Fruit fly (Drosophila melanogaster): ENCODE measurements around the gene CG32643.

Gene CG32643

dm6 chrX:12939951-12940350, 44.4 kb upstream of the CG32643 start (continued):
- no peak for TF ChIP-seq run (tag; optimal IDR thresholded peaks at IDR 0.05)
- no peak for TF ChIP-seq CG10543 (GFP tag; optimal IDR thresholded peaks at IDR 0.05)
- TF ChIP-seq CG17802 (tag; optimal IDR thresholded peaks at IDR 0.05), result no peak
- TF ChIP-seq CG16815 (GFP tag; optimal IDR thresholded peaks at IDR 0.05), result no peak
- TF ChIP-seq D19B (GFP tag; optimal IDR thresholded peaks at IDR 0.05), result no peak
- TF ChIP-seq Hmx (GFP tag; optimal IDR thresholded peaks at IDR 0.05), result no peak
- TF ChIP-seq sug (tag; optimal IDR thresholded peaks at IDR 0.05), result no peak
- TF ChIP-seq Opbp (GFP tag; IDR thresholded peaks at IDR 0.05; ENCODE audit: partially characterized antibody), result no peak
- no peak for TF ChIP-seq Gug (GFP tag; IDR thresholded peaks at IDR 0.05)
- TF ChIP-seq lbe (GFP tag; optimal IDR thresholded peaks at IDR 0.05), result no peak
- no peak for TF ChIP-seq ftz-f1 (GFP tag; optimal IDR thresholded peaks at IDR 0.05)
- no peak for TF ChIP-seq CG10209 (GFP tag; optimal IDR thresholded peaks at IDR 0.05)
- no peak for TF ChIP-seq CG13424 (tag; optimal IDR thresholded peaks at IDR 0.05)
- no peak for TF ChIP-seq CG14014 (GFP tag; IDR thresholded peaks at IDR 0.05)
- no peak for TF ChIP-seq CG1792 (GFP tag; optimal IDR thresholded peaks at IDR 0.05)
- no peak for TF ChIP-seq NFAT (GFP tag; IDR thresholded peaks at IDR 0.05)
- TF ChIP-seq Dref (GFP tag; IDR thresholded peaks at IDR 0.05), result no peak
- TF ChIP-seq Lpt (GFP tag; optimal IDR thresholded peaks at IDR 0.05), result no peak
- TF ChIP-seq Dp (GFP tag; optimal IDR thresholded peaks at IDR 0.05), result no peak
- no peak for TF ChIP-seq Asciz (GFP tag; optimal IDR thresholded peaks at IDR 0.05)
- peak; percentile 31 for TF ChIP-seq gem (tag; optimal IDR thresholded peaks at IDR 0.05)
- TF ChIP-seq Ptx1 (GFP tag; IDR thresholded peaks at IDR 0.05), result no peak
- TF ChIP-seq so (GFP tag; IDR thresholded peaks at IDR 0.05), result no peak
- no peak for TF ChIP-seq bcd (GFP tag; optimal IDR thresholded peaks at IDR 0.05)
- TF ChIP-seq nerfin-1 (tag; optimal IDR thresholded peaks at IDR 0.05), result no peak
- TF ChIP-seq CG4404 (GFP tag; IDR thresholded peaks at IDR 0.05), result no peak; the same call in 1 of the 2 replicates
- no peak for TF ChIP-seq Dll (GFP tag; IDR thresholded peaks at IDR 0.05; ENCODE audit: partially characterized antibody)
- no peak for TF ChIP-seq Adf1 (GFP tag; IDR thresholded peaks at IDR 0.05)
- TF ChIP-seq CG8924 (tag; optimal IDR thresholded peaks at IDR 0.05), result no peak
- no peak for TF ChIP-seq CG32772 (GFP tag; IDR thresholded peaks at IDR 0.05)
- no peak for TF ChIP-seq CG12104 (GFP tag; optimal IDR thresholded peaks at IDR 0.05)
- TF ChIP-seq CG2202 (tag; optimal IDR thresholded peaks at IDR 0.05), result no peak
- TF ChIP-seq Chrac-16 (GFP tag; optimal IDR thresholded peaks at IDR 0.05), result peak; percentile 12
- no peak for TF ChIP-seq zen2 (GFP tag; IDR thresholded peaks at IDR 0.05; ENCODE audit: partially characterized antibody)
- no peak for TF ChIP-seq CG9215 (GFP tag; IDR thresholded peaks at IDR 0.05)
- TF ChIP-seq CG17359 (tag; optimal IDR thresholded peaks at IDR 0.05), result no peak
- no peak for TF ChIP-seq dysf (GFP tag; IDR thresholded peaks at IDR 0.05)
- peak; percentile 18 for TF ChIP-seq CG10267 (tag; optimal IDR thresholded peaks at IDR 0.05)
- TF ChIP-seq CG7839 (tag; optimal IDR thresholded peaks at IDR 0.05), result peak; percentile 16
- TF ChIP-seq CG1603 (tag; optimal IDR thresholded peaks at IDR 0.05), result peak; percentile 25
- no peak for TF ChIP-seq CG15073 (GFP tag; optimal IDR thresholded peaks at IDR 0.05)
- no peak for TF ChIP-seq Ssrp (tag; optimal IDR thresholded peaks at IDR 0.05)
- no peak for TF ChIP-seq Eip74EF (GFP tag; optimal IDR thresholded peaks at IDR 0.05)
- no peak for TF ChIP-seq CG6654 (GFP tag; optimal IDR thresholded peaks at IDR 0.05)
- no peak for TF ChIP-seq bowl (GFP tag; IDR thresholded peaks at IDR 0.05)
- TF ChIP-seq CG2678 (tag; optimal IDR thresholded peaks at IDR 0.05), result no peak
- no peak for TF ChIP-seq HHEX (GFP tag; optimal IDR thresholded peaks at IDR 0.05)
- TF ChIP-seq salm (tag; optimal IDR thresholded peaks at IDR 0.05), result no peak
- no peak for TF ChIP-seq CG8290 (GFP tag; optimal IDR thresholded peaks at IDR 0.05)
- TF ChIP-seq CG8290 (tag; optimal IDR thresholded peaks at IDR 0.05), result no peak
- TF ChIP-seq CG6813 (GFP tag; optimal IDR thresholded peaks at IDR 0.05), result no peak
- no peak for TF ChIP-seq HLHmδ (GFP tag; optimal IDR thresholded peaks at IDR 0.05)

Data from whole organism, embryonic.